Worm (Caenorhabditis elegans) whole organism, L2 larva: ENCODE results near the gene C05B5.8.
"Not testable (repeated sequence)": the region's sequence is repeated elsewhere in the genome, so short reads cannot be mapped to it uniquely, and the experiment has no call there.

Experiments
- C34F6.9 ChIP-seq: fragments of 150-350 bp; optimal IDR thresholded peaks from 2 replicates; lab custom pipeline; 2014; ENCODE audit warnings: missing biosample characterization, missing genetic modification characterization
- F13H6.1 ChIP-seq: sonication (generic microtip); optimal IDR thresholded peaks from 2 replicates; lab custom pipeline; 2016; ENCODE audit warnings: missing genetic modification characterization, missing compliant biosample characterization
- R02D3.7 ChIP-seq: fragments of 150-350 bp; optimal IDR thresholded peaks from 2 replicates; lab custom pipeline; 2014; ENCODE audit warnings: missing biosample characterization, missing genetic modification characterization
- Y55F3AM.14 ChIP-seq: fragments of 200-800 bp; sonication (Bioruptor generic); optimal IDR thresholded peaks from 2 replicates; lab custom pipeline; 2018; ENCODE audit warnings: mild to moderate bottlenecking, missing genetic modification characterization, missing compliant biosample characterization
- ZK546.5 ChIP-seq: sonication (generic microtip); optimal IDR thresholded peaks from 2 replicates; lab custom pipeline; 2017; ENCODE audit warnings: missing biosample characterization, missing genetic modification characterization
- aly-2 ChIP-seq: fragments of 150-350 bp; optimal IDR thresholded peaks from 2 replicates; lab custom pipeline; 2014; ENCODE audit warnings: missing biosample characterization, missing genetic modification characterization
- ama-1 ChIP-seq: fragments of 150-350 bp; optimal IDR thresholded peaks from 2 replicates; lab custom pipeline; 2018; ENCODE audit warnings: inconsistent platforms
- blmp-1 ChIP-seq: sonication (generic microtip); optimal IDR thresholded peaks from 2 replicates; lab custom pipeline; 2017; ENCODE audit warnings: missing genetic modification characterization, mild to moderate bottlenecking, missing compliant biosample characterization, antibody characterized with exemption, moderate library complexity; ENCODE audit not compliant: insufficient read depth
- ceh-16 ChIP-seq: fragments of 150-350 bp; optimal IDR thresholded peaks from 2 replicates; lab custom pipeline; 2014; ENCODE audit warnings: missing biosample characterization, missing genetic modification characterization
- crh-2 ChIP-seq: sonication (generic microtip); optimal IDR thresholded peaks from 2 replicates; lab custom pipeline; 2017; ENCODE audit warnings: missing biosample characterization, missing genetic modification characterization
- egl-27 ChIP-seq: sonication (generic microtip); optimal IDR thresholded peaks from 3 replicates; lab custom pipeline; 2017; ENCODE audit warnings: missing biosample characterization, missing genetic modification reagents, missing genetic modification characterization
- elt-3 ChIP-seq: sonication (generic microtip); optimal IDR thresholded peaks from 2 replicates; lab custom pipeline; 2017; ENCODE audit warnings: missing biosample characterization, missing genetic modification characterization
- fos-1 ChIP-seq: fragments of 150-350 bp; optimal IDR thresholded peaks from 2 replicates; lab custom pipeline; 2014; ENCODE audit warnings: missing biosample characterization, missing genetic modification characterization
- gmeb-1 ChIP-seq: fragments of 150-350 bp; optimal IDR thresholded peaks from 2 replicates; lab custom pipeline; 2014; ENCODE audit warnings: missing biosample characterization, missing genetic modification characterization
- lin-11 ChIP-seq: fragments of 150-350 bp; sonication (generic microtip); optimal IDR thresholded peaks from 2 replicates; lab custom pipeline; 2014; ENCODE audit warnings: missing biosample characterization, missing genetic modification characterization, inconsistent platforms, mixed read lengths
- lsy-2 ChIP-seq, 2 experiments: fragments of 150-350 bp in 1 of 2; sonication (generic microtip) in 1 of 2; optimal IDR thresholded peaks; 2 replicates each; lab custom pipeline; 2014 to 2017; ENCODE audit warnings: missing biosample characterization in 2 of 2, missing genetic modification characterization in 2 of 2
- mab-5 ChIP-seq: fragments of 150-350 bp; optimal IDR thresholded peaks from 2 replicates; lab custom pipeline; 2014; ENCODE audit warnings: missing biosample characterization, missing genetic modification characterization
- mbf-1 ChIP-seq: sonication (generic microtip); optimal IDR thresholded peaks from 2 replicates; lab custom pipeline; 2017; ENCODE audit warnings: missing biosample characterization, missing genetic modification characterization
- mdl-1 ChIP-seq, 2 experiments: fragments of 150-350 bp in 1 of 2; sonication (generic microtip) in 1 of 2; optimal IDR thresholded peaks; 2 replicates each; lab custom pipeline; 2017; ENCODE audit warnings: missing biosample characterization in 2 of 2, missing genetic modification characterization in 2 of 2
- nhr-10 ChIP-seq: sonication (generic microtip); optimal IDR thresholded peaks from 2 replicates; lab custom pipeline; 2017; ENCODE audit warnings: missing biosample characterization, missing genetic modification characterization
- nhr-11 ChIP-seq: fragments of 150-350 bp; optimal IDR thresholded peaks from 2 replicates; lab custom pipeline; 2014; ENCODE audit warnings: missing biosample characterization, missing genetic modification characterization
- nhr-129 ChIP-seq: fragments of 150-350 bp; optimal IDR thresholded peaks from 2 replicates; lab custom pipeline; 2014; ENCODE audit warnings: missing biosample characterization, missing genetic modification characterization
- nhr-21 ChIP-seq: fragments of 150-350 bp; optimal IDR thresholded peaks from 2 replicates; lab custom pipeline; 2014; ENCODE audit warnings: missing biosample characterization, missing genetic modification characterization
- nhr-25 ChIP-seq: fragments of 150-350 bp; sonication (generic microtip); optimal IDR thresholded peaks from 3 replicates; lab custom pipeline; 2014; ENCODE audit warnings: missing biosample characterization, missing genetic modification characterization
- nhr-6 ChIP-seq: fragments of 150-350 bp; optimal IDR thresholded peaks from 2 replicates; lab custom pipeline; 2014; ENCODE audit warnings: missing biosample characterization, missing genetic modification characterization
- peb-1 ChIP-seq: fragments of 150-350 bp; optimal IDR thresholded peaks from 2 replicates; lab custom pipeline; 2014; ENCODE audit warnings: missing biosample characterization, missing genetic modification characterization
- skn-1 ChIP-seq: sonication (generic microtip); optimal IDR thresholded peaks from 2 replicates; lab custom pipeline; 2017; ENCODE audit warnings: missing biosample characterization, missing genetic modification characterization
- sma-3 ChIP-seq: sonication (generic microtip); optimal IDR thresholded peaks from 2 replicates; lab custom pipeline; 2016; ENCODE audit warnings: missing genetic modification reagents, missing genetic modification characterization, missing compliant biosample characterization
- sma-9 ChIP-seq, 2 experiments: fragments of 150-350 bp in 1 of 2; sonication (generic microtip) in 1 of 2; optimal IDR thresholded peaks; 2 replicates each; lab custom pipeline; 2014 to 2016; ENCODE audit warnings: missing genetic modification characterization in 2 of 2, mild to moderate bottlenecking in 1 of 2, missing biosample characterization in 1 of 2, missing compliant biosample characterization in 1 of 2, missing genetic modification reagents in 1 of 2, moderate library complexity in 1 of 2
- snpc-4 ChIP-seq: fragments of 150-350 bp; optimal IDR thresholded peaks from 2 replicates; lab custom pipeline; 2014; ENCODE audit warnings: missing biosample characterization, missing genetic modification characterization
- unc-39 ChIP-seq: fragments of 150-350 bp; optimal IDR thresholded peaks from 2 replicates; lab custom pipeline; 2014; ENCODE audit warnings: missing biosample characterization, missing genetic modification characterization
- unc-62 ChIP-seq: fragments of 150-350 bp; optimal IDR thresholded peaks from 2 replicates; lab custom pipeline; 2014; ENCODE audit warnings: missing biosample characterization, missing genetic modification reagents, missing genetic modification characterization
- zag-1 ChIP-seq: fragments of 150-350 bp; optimal IDR thresholded peaks from 2 replicates; lab custom pipeline; 2014; ENCODE audit warnings: missing biosample characterization, missing genetic modification characterization
- ztf-1 ChIP-seq: fragments of 200-800 bp; sonication (Bioruptor generic); conservative IDR thresholded peaks from 2 replicates; pipeline ENCODE4 v1.3.6; 2022; ENCODE audit warnings: missing genetic modification characterization, missing compliant biosample characterization
- ztf-11 ChIP-seq: sonication (generic microtip); optimal IDR thresholded peaks from 2 replicates; lab custom pipeline; 2017; ENCODE audit warnings: missing biosample characterization, missing genetic modification characterization
- ztf-4 ChIP-seq: fragments of 150-350 bp; optimal IDR thresholded peaks from 2 replicates; lab custom pipeline; 2014; ENCODE audit warnings: missing biosample characterization, missing genetic modification characterization

Gene C05B5.8

DNA sequence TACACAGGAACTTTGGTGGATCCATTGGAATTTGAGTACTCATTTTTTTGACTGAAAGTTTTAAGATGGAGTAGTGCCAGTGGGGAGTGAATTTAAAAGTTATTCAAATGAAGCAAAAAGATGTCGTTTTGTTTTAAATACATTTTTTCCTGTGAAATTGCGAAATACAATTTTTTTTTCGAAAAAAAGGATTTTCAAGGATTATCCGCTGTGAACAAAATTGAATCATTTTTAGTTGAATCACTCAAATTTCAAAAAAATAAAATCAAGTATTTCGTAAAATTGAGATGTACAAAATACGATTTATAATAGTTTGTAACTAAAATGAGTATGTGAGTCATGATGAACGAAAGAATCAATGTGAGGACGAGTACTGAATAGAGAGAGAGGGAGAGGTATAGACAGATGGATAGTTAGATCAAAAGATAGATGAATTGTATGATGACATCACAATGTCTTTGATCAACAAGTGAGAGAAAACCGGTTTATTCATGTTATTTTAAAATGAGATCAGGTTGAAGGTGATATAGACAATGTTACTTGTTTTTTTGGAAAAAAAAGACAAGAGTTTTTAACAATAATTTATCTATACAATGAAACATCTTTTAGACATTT is at the start of gene C05B5.8:
Gene C05B5.8 (minus strand): TSS at position 51 of the 615 bp plus-strand sequence.
- peak; percentile 54 for TF ChIP-seq nhr-129 (tag; lab: Kevin White, UChicago)
- TF ChIP-seq blmp-1 = peak; percentile 31
- TF ChIP-seq gmeb-1 (tag; lab: Kevin White, UChicago) = no peak
- no peak for TF ChIP-seq ztf-1 (GFP tag; lab: Robert Waterston, UW)
- TF ChIP-seq R02D3.7 (tag; lab: Kevin White, UChicago) = no peak
- peak; percentile 6 for TF ChIP-seq ceh-16 (tag; lab: Kevin White, UChicago)
- peak; percentile 86 for TF ChIP-seq nhr-25 (tag; lab: Kevin White, UChicago)
- TF ChIP-seq zag-1 (tag; lab: Kevin White, UChicago) = no peak
- TF ChIP-seq egl-27 = no peak
- TF ChIP-seq nhr-21 (tag; lab: Kevin White, UChicago) = peak; percentile 46
- peak; percentile 55 for TF ChIP-seq fos-1
- TF ChIP-seq nhr-11 (tag; lab: Kevin White, UChicago) = no peak
- no peak for TF ChIP-seq Y55F3AM.14 (GFP tag; lab: Kevin White, UChicago)
- TF ChIP-seq aly-2 = no peak
- TF ChIP-seq ztf-11 (tag; lab: Kevin White, UChicago) = no peak
- no peak for TF ChIP-seq skn-1 (tag; lab: Kevin White, UChicago)
- no peak for TF ChIP-seq crh-2 (tag; lab: Kevin White, UChicago)
- no peak for TF ChIP-seq nhr-6 (tag; lab: Kevin White, UChicago)
- peak; percentile 33 for TF ChIP-seq sma-9 (GFP tag; optimal IDR thresholded peaks at IDR 0.05; lab: Kevin White, UChicago)
- TF ChIP-seq sma-9 (tag; optimal IDR thresholded peaks at IDR 0.05; lab: Kevin White, UChicago) = no peak
- no peak for TF ChIP-seq unc-62 (GFP tag; lab: Kevin White, UChicago)
- no peak for TF ChIP-seq elt-3 (tag; lab: Kevin White, UChicago)
- no peak for TF ChIP-seq C34F6.9 (tag; lab: Kevin White, UChicago)
- TF ChIP-seq sma-3 (GFP tag; lab: Kevin White, UChicago) = peak; percentile 76
- TF ChIP-seq F13H6.1 = no peak
- TF ChIP-seq ama-1 (lab: Kevin White, UChicago) = no peak
- TF ChIP-seq mbf-1 (tag; lab: Kevin White, UChicago) = no peak
- no peak for TF ChIP-seq unc-39 (tag; lab: Kevin White, UChicago)

- no peak for TF ChIP-seq sma-9 (GFP tag; optimal IDR thresholded peaks at IDR 0.05; lab: Kevin White, UChicago)
- TF ChIP-seq sma-9 (tag; optimal IDR thresholded peaks at IDR 0.05; lab: Kevin White, UChicago) = no peak
- TF ChIP-seq skn-1 (tag; lab: Kevin White, UChicago) = no peak
- TF ChIP-seq Y55F3AM.14 (GFP tag; lab: Kevin White, UChicago) = no peak
- TF ChIP-seq snpc-4 (tag; lab: Kevin White, UChicago) = no peak
- TF ChIP-seq crh-2 (tag; lab: Kevin White, UChicago) = no peak
- TF ChIP-seq mbf-1 (tag; lab: Kevin White, UChicago) = no peak
- no peak for TF ChIP-seq mdl-1 (tag; optimal IDR thresholded peaks at IDR 0.05; lab: Kevin White, UChicago)
- no peak for TF ChIP-seq mab-5 (tag; lab: Kevin White, UChicago)
- TF ChIP-seq ama-1 (lab: Kevin White, UChicago) = no peak
- TF ChIP-seq zag-1 (tag; lab: Kevin White, UChicago) = no peak
- no peak for TF ChIP-seq nhr-10
- TF ChIP-seq ztf-4 (tag; lab: Kevin White, UChicago) = no peak
- no peak for TF ChIP-seq ZK546.5 (tag; lab: Kevin White, UChicago)
- no peak for TF ChIP-seq lsy-2 (tag; optimal IDR thresholded peaks at IDR 0.05; lab: Kevin White, UChicago)
- TF ChIP-seq peb-1 (tag; lab: Kevin White, UChicago) = no peak
Observed at ce11 chrIII:10056033-10056432, 49.4 kb upstream of the C05B5.8 start, which contains the start of gene T16G12.10. TSS of gene T16G12.10 (minus strand) at chrIII:10056133.

DNA sequence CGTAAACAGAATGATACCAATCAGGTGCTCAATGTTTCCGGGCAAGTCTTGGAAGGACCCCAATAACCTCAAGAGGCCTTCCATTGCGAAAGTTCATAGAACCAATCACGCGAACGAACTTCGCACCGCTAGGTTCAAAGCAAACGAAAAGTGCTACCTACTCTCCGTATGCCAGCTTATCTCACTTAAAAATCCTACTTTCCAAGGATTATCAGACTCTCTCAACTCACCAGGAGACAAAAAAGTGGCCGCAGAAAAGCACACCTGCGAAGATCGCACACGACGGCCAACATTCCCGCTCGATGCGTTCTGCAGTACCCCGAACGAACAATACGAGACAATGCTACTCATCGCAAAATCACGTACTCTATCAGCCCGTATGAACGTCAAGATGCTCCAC is 46.7 kb upstream of the C05B5.8 start, which contains the start of gene T16G12.12:
Gene T16G12.12 (plus strand): TSS at position 301 of the 400 bp plus-strand sequence.
- TF ChIP-seq lin-11 (tag; lab: Kevin White, UChicago); ama-1 (lab: Kevin White, UChicago); ceh-16 (tag; lab: Kevin White, UChicago): not testable (repeated sequence)
